Worm (Caenorhabditis elegans): ENCODE results near the gene F11C1.10.

The F11C1.10 gene

DNA sequence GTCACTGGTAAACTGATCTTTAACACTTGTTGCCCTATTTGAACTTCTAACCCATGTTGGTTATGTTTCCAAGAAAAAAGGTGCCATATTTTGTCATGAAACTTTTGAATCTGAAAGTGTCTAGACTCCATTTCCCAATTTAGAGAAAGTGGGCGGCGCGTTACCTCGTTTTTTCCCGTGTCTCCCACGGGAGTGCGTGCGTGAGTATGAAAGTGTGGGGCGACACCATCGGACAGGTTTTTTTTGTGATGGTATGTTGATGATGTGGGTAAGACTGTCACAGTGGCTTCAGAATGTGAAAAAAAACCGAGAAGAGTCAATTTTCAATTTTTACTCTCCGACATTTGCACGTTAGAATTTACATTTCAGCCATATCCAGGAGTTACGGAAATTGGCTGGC, 28.8 kb downstream of the F11C1.10 start:
- TF ChIP-seq flt-1 (GFP tag; IDR thresholded peaks at IDR 0.05) (no peak), med-1 (GFP tag; optimal IDR thresholded peaks at IDR 0.05; ENCODE audit: insufficient read depth) (no peak), ztf-23 (GFP tag; IDR thresholded peaks at IDR 0.05) (no peak), T22C8.4 (GFP tag; IDR thresholded peaks at IDR 0.05) (no peak), ztf-29 (GFP tag; IDR thresholded peaks at IDR 0.05) (no peak), klf-2 (GFP tag; conservative IDR thresholded peaks at IDR 0.05) (no peak), tab-1 (GFP tag; IDR thresholded peaks at IDR 0.05) (no peak), ref-1 (GFP tag; conservative IDR thresholded peaks at IDR 0.05) (no peak), cog-1 (tag; optimal IDR thresholded peaks at IDR 0.05) (no peak)

DNA sequence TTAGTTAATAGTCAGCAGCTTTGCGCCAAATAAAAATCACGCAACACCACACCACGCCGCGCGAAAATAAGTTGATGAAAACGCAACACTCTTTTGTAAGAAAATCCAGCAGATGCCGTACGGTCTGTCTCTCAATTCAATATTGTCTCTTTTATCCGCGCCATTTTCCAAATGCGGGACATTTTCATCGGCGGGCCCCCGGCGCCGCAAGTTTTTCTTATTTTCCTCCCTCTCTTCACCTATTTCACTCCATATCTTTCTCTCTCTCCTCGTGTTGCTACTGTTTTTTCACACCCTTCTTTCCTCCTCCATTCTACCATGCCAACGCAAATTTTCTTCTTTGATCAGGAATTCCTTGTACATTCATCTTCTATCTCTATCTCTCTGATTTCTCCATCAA, 29.4 kb downstream of the F11C1.10 start:
- TF ChIP-seq ref-1 (GFP tag; conservative IDR thresholded peaks at IDR 0.05) (no peak), cog-1 (tag; optimal IDR thresholded peaks at IDR 0.05) (no peak)

DNA sequence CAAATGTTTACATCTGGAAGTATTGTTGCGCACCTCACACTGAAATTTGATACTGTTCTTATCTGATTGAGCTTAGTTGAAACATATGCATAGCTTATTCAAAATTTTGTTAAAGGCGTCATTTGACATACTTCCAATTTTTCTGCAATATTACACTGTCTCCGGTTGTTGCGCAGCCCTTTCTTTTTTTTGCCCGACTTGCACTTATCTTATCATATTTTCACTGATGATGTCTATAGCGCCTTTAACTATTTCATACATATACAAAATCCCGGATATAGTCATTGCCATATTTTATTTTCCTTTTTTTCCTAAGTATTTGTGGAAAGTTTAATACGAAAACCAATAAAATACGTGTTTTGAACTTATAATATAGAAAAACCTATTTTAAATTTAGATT, 29.9 kb downstream of the F11C1.10 start:
- TF ChIP-seq cog-1 (tag; optimal IDR thresholded peaks at IDR 0.05) = no peak
- TF ChIP-seq med-1 (GFP tag; optimal IDR thresholded peaks at IDR 0.05; ENCODE audit: insufficient read depth) = no peak
- TF ChIP-seq klf-2 (GFP tag; conservative IDR thresholded peaks at IDR 0.05) = no peak
- TF ChIP-seq tab-1 (GFP tag; IDR thresholded peaks at IDR 0.05) = no peak
- TF ChIP-seq T22C8.4 (GFP tag; IDR thresholded peaks at IDR 0.05) = no peak
- no peak for TF ChIP-seq flt-1 (GFP tag; IDR thresholded peaks at IDR 0.05)
- no peak for TF ChIP-seq ref-1 (GFP tag; conservative IDR thresholded peaks at IDR 0.05)
- TF ChIP-seq ztf-23 (GFP tag; IDR thresholded peaks at IDR 0.05) = no peak
- TF ChIP-seq ztf-29 (GFP tag; IDR thresholded peaks at IDR 0.05) = no peak

DNA sequence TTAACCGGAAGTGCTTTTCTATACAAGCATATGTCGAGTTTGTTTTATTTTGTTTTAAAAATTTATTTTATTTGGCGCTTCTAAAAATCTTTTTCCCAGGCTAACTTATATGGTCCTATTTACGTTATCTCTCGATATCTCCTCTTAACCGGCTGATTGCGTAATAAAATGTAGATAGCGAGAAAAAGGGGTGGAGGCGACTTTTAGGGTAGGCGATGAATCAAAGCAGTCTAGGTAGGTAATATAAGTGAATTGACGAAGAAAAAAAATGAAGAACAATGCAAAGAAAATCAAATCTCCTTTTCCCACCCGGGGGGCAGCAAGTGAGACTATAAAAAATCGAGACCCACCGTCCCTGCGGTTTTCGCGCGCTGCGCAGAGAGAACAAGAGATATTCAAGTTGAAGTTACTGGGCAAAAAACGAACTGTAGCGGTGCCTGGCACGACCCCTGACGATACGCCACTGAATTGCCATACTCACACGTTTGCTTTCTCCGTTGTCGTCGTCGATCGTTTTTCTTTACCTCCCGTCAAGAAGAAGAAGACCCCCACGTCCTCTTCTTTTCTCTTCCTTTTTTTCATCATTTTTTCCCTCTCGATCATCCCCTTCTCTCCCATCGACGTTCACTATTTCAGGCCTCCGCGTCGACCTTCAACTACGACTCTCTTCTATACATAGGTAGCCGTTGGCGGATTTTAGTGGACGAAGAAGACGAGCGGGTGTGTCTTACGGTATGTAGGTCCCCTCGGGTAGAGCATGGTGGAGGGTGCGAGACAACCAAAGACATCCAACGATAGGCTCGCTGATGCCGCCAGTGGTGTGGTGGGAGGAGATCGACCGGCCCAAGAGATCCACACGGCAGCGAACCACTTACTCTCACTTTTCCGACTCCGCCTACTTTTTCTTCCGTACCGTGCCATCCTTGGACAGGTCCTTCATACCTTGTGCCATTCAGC, 31.3 kb downstream of the F11C1.10 start, which contains the start of gene nhr-25:
TSS of gene nhr-25 (plus strand) at position 637 of the 957 bp plus-strand sequence.
- no peak for TF ChIP-seq cog-1 (tag; optimal IDR thresholded peaks at IDR 0.05)
- no peak for TF ChIP-seq med-1 (GFP tag; optimal IDR thresholded peaks at IDR 0.05; ENCODE audit: insufficient read depth)
- TF ChIP-seq ref-1 (GFP tag; conservative IDR thresholded peaks at IDR 0.05) = no peak
- TF ChIP-seq ztf-23 (GFP tag; IDR thresholded peaks at IDR 0.05) = no peak
- TF ChIP-seq tab-1 (GFP tag; IDR thresholded peaks at IDR 0.05) = no peak
- TF ChIP-seq flt-1 (GFP tag; IDR thresholded peaks at IDR 0.05) = no peak
- TF ChIP-seq klf-2 (GFP tag; conservative IDR thresholded peaks at IDR 0.05) = no peak
- TF ChIP-seq T22C8.4 (GFP tag; IDR thresholded peaks at IDR 0.05) = no peak
- no peak for TF ChIP-seq ztf-29 (GFP tag; IDR thresholded peaks at IDR 0.05)

DNA sequence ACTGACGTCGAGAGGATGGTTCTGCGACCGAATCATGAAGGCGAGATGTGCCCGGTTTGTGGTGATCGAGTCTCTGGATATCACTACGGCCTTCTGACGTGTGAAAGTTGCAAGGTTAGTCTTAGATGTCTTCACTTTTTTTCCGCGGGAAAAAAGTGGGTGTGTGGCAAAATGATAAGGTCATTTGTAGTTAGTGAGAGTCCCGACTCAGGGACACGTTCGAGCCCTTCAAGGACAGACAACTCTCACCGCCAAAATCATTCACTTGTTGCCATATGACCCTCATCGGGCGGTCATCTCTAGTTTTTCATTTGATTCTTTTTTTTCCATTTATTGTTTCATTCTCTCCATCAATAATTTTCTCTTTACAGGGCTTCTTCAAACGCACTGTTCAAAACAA, 32.0 kb downstream of the F11C1.10 start:
- TF ChIP-seq flt-1 (GFP tag; IDR thresholded peaks at IDR 0.05) (no peak), T22C8.4 (GFP tag; IDR thresholded peaks at IDR 0.05) (no peak), klf-2 (GFP tag; conservative IDR thresholded peaks at IDR 0.05) (no peak), tab-1 (GFP tag; IDR thresholded peaks at IDR 0.05) (no peak), ztf-29 (GFP tag; IDR thresholded peaks at IDR 0.05) (no peak), ref-1 (GFP tag; conservative IDR thresholded peaks at IDR 0.05) (no peak), cog-1 (tag; optimal IDR thresholded peaks at IDR 0.05) (no peak), med-1 (GFP tag; optimal IDR thresholded peaks at IDR 0.05; ENCODE audit: insufficient read depth) (no peak), ztf-23 (GFP tag; IDR thresholded peaks at IDR 0.05) (no peak)

DNA sequence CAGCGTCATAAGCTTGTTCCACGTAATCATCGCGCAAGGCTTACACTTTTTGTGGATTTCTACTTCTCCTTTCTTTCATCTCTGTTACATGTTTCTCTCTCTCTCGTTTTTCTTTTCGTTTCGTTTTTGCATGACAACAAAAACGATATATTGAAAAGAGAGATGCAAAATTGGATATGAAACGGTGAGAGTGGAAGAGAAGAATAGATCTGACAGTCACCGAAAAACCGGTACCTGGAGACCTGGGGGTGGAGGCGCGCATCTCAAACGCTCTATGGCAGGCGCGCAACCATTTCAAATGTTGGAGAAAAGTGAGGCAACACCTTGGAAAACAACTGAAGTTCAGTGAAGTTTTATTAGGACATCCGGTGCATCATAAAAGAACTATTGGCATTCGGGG, 32.8 kb downstream of the F11C1.10 start:
- TF ChIP-seq ztf-23 (GFP tag; IDR thresholded peaks at IDR 0.05) (no peak), med-1 (GFP tag; optimal IDR thresholded peaks at IDR 0.05; ENCODE audit: insufficient read depth) (no peak), klf-2 (GFP tag; conservative IDR thresholded peaks at IDR 0.05) (no peak), tab-1 (GFP tag; IDR thresholded peaks at IDR 0.05) (no peak), cog-1 (tag; optimal IDR thresholded peaks at IDR 0.05) (no peak), ztf-29 (GFP tag; IDR thresholded peaks at IDR 0.05) (no peak)

DNA sequence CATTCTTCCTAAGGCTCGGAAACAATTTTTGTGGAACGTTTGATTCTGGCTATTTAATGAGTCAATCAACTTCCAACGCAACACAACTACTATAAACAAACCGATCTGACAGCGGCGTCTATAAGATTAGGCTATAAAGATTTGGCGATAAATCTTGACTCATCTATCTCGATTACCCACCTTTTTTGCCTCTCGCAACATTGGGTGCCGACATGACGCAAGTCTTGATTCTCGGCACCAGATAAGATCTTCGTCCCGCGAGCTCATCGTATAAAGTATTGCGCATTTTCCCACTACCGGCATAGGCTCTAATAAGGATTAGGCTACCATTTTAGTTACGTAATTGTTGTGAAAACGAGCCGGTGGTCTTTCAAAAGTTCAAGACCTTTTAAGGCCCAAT, 35.0 kb downstream of the F11C1.10 start:
- no peak for TF ChIP-seq ref-1 (GFP tag; conservative IDR thresholded peaks at IDR 0.05)
- TF ChIP-seq ztf-29 (GFP tag; IDR thresholded peaks at IDR 0.05) = no peak
- TF ChIP-seq cog-1 (tag; optimal IDR thresholded peaks at IDR 0.05) = no peak
- 0 out of 2 replicates have a peak, but pooled peaks have one; percentile 54 for TF ChIP-seq flt-1 (GFP tag; IDR thresholded peaks at IDR 0.05)
- no peak for TF ChIP-seq ztf-23 (GFP tag; IDR thresholded peaks at IDR 0.05)
- no peak for TF ChIP-seq med-1 (GFP tag; optimal IDR thresholded peaks at IDR 0.05; ENCODE audit: insufficient read depth)

DNA sequence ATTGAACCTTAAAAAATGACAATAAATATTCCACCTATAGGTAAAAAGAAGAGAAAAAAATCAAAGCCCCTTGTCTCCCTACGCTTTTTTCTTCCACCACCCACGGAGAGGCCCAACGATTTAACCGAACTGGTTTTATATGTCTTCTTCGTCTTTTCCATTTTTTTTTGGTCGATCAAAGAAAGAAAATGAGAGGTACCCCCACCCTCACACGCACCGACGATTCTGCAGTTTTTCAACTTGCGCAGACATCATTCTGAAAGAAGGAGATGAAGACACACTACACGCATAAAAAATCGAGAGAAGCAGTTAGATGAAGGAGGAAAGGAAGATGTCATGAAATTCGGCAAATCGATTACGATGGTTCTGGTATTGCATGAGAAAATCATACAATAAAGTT, 37.5 kb downstream of the F11C1.10 start:
- TF ChIP-seq klf-2 (GFP tag; conservative IDR thresholded peaks at IDR 0.05) (no peak), cog-1 (tag; optimal IDR thresholded peaks at IDR 0.05) (no peak), ztf-29 (GFP tag; IDR thresholded peaks at IDR 0.05) (no peak), med-1 (GFP tag; optimal IDR thresholded peaks at IDR 0.05; ENCODE audit: insufficient read depth) (no peak), ref-1 (GFP tag; conservative IDR thresholded peaks at IDR 0.05) (no peak), T22C8.4 (GFP tag; IDR thresholded peaks at IDR 0.05) (no peak), tab-1 (GFP tag; IDR thresholded peaks at IDR 0.05) (no peak), ztf-23 (GFP tag; IDR thresholded peaks at IDR 0.05) (no peak), flt-1 (GFP tag; IDR thresholded peaks at IDR 0.05) (no peak)

DNA sequence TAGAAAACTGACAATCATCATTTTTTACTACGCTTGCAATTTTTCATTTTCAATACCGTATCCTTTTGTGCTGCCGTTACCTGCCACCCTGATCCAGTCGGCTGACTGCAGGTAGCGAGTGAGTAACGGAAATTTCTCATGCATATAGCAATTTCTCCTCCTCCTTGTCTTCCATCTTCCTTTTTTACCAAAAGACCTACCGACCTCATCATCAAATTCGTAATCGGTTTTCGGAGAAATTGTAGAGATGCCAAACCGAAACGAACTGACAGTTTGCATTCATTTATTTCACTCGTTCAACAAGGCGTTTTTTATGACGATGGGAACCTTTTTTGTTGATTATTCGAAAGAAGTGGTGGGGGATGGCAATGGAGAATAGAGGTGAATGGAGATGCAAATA, 39.4 kb downstream of the F11C1.10 start:
- TF ChIP-seq klf-2 (GFP tag; conservative IDR thresholded peaks at IDR 0.05) = no peak
- no peak for TF ChIP-seq T22C8.4 (GFP tag; IDR thresholded peaks at IDR 0.05)
- no peak for TF ChIP-seq ztf-29 (GFP tag; IDR thresholded peaks at IDR 0.05)
- TF ChIP-seq flt-1 (GFP tag; IDR thresholded peaks at IDR 0.05) = no peak
- no peak for TF ChIP-seq tab-1 (GFP tag; IDR thresholded peaks at IDR 0.05)
- no peak for TF ChIP-seq ztf-23 (GFP tag; IDR thresholded peaks at IDR 0.05)
- no peak for TF ChIP-seq med-1 (GFP tag; optimal IDR thresholded peaks at IDR 0.05; ENCODE audit: insufficient read depth)
- TF ChIP-seq ref-1 (GFP tag; conservative IDR thresholded peaks at IDR 0.05) = no peak

DNA sequence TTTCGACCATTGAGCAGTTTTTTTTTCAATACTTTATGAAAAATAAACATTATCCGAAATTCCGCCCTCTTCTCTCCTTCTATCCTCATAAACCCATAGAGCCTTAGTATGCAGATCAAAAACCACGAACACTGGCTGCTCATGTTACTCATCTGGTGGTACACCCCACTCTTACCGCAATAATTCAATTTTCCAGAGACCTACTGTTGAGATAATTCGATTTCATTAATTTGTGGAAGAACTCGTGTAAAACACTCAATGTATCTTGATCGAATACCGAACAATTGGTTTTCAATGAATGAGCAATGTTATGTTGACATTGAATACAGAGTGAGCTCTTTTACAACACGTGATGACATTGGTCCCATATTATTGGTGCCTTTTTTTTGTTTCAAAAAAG, 44.6 kb downstream of the F11C1.10 start:
- TF ChIP-seq klf-2 (GFP tag; conservative IDR thresholded peaks at IDR 0.05) = no peak
- TF ChIP-seq ref-1 (GFP tag; conservative IDR thresholded peaks at IDR 0.05) = no peak
- no peak for TF ChIP-seq ztf-23 (GFP tag; IDR thresholded peaks at IDR 0.05)
- TF ChIP-seq T22C8.4 (GFP tag; IDR thresholded peaks at IDR 0.05) = no peak
- TF ChIP-seq flt-1 (GFP tag; IDR thresholded peaks at IDR 0.05) = no peak
- TF ChIP-seq tab-1 (GFP tag; IDR thresholded peaks at IDR 0.05) = no peak
- TF ChIP-seq ztf-29 (GFP tag; IDR thresholded peaks at IDR 0.05) = no peak
- TF ChIP-seq med-1 (GFP tag; optimal IDR thresholded peaks at IDR 0.05; ENCODE audit: insufficient read depth) = no peak
- TF ChIP-seq cog-1 (tag; optimal IDR thresholded peaks at IDR 0.05) = no peak

All from whole organism, midembryonic.